Fruit fly (Drosophila melanogaster): Measurements from ENCODE around the gene Cbp80.
A peak's percentile ranks its signal among the peaks of the same experiment; 100 is the strongest.

Cbp80 gene

dm6 chrX:4666650-4667360 is 17.0 kb downstream of the Cbp80 start, which contains the start of gene CG3009 (continued):
- peak; percentile 35 for TF ChIP-seq CG7271 (tag; optimal IDR thresholded peaks at IDR 0.05)
- TF ChIP-seq danr (GFP tag; IDR thresholded peaks at IDR 0.05), result peak; percentile 95
- TF ChIP-seq ken (GFP tag; IDR thresholded peaks at IDR 0.05), result peak; percentile 96
- peak; percentile 24; the same call in 1 of the 2 replicates for TF ChIP-seq amos (GFP tag; IDR thresholded peaks at IDR 0.05; ENCODE audit: partially characterized antibody)
- TF ChIP-seq Fer2 (tag; optimal IDR thresholded peaks at IDR 0.05), result peak; percentile 95
- TF ChIP-seq CG8290 (GFP tag; optimal IDR thresholded peaks at IDR 0.05), result peak; percentile 90
- peak; percentile 78 to 98 for TF ChIP-seq CG8290 (tag; optimal IDR thresholded peaks at IDR 0.05)

- TF ChIP-seq fd96Cb (tag; optimal IDR thresholded peaks at IDR 0.05) (no peak), CG4404 (GFP tag; IDR thresholded peaks at IDR 0.05) (no peak), CG12744 (GFP tag; optimal IDR thresholded peaks at IDR 0.05) (no peak), Drgx (GFP tag; IDR thresholded peaks at IDR 0.05) (peak; percentile 32; the same call in 1 of the 2 replicates), crol (GFP tag; IDR thresholded peaks at IDR 0.05) (peak; percentile 71), CG16863 (GFP tag; optimal IDR thresholded peaks at IDR 0.05) (no peak), Stat92E (GFP tag; optimal IDR thresholded peaks at IDR 0.05) (no peak), gro (GFP tag; optimal IDR thresholded peaks at IDR 0.05) (peak; percentile 1), so (GFP tag; IDR thresholded peaks at IDR 0.05) (no peak), D (optimal IDR thresholded peaks at IDR 0.05) (no peak), D (GFP tag; optimal IDR thresholded peaks at IDR 0.05) (no peak), Rfx (GFP tag; IDR thresholded peaks at IDR 0.05) (peak; percentile 30; the same call in 1 of the 2 replicates), hkb (optimal IDR thresholded peaks at IDR 0.05) (no peak), hkb (GFP tag; IDR thresholded peaks at IDR 0.05) (0 out of 2 replicates have a peak, but pooled peaks have one; percentile 22), Side (GFP tag; optimal IDR thresholded peaks at IDR 0.05) (no peak), Pdp1 (GFP tag; optimal IDR thresholded peaks at IDR 0.05) (peak in 1 of 2 experiments; percentile 77), gt (GFP tag; IDR thresholded peaks at IDR 0.05) (no peak), CG9932 (GFP tag; IDR thresholded peaks at IDR 0.05) (0 out of 2 replicates have a peak, but pooled peaks have one; percentile 13), CG12769 (tag; optimal IDR thresholded peaks at IDR 0.05) (no peak), bcd (GFP tag; optimal IDR thresholded peaks at IDR 0.05) (no peak), CG31388 (GFP tag; optimal IDR thresholded peaks at IDR 0.05) (no peak), gcm (GFP tag; optimal IDR thresholded peaks at IDR 0.05) (peak; percentile 45), CG11456 (GFP tag; IDR thresholded peaks at IDR 0.05) (no peak), zf30C (GFP tag; optimal IDR thresholded peaks at IDR 0.05) (peak; percentile 17), CG30431 (GFP tag; optimal IDR thresholded peaks at IDR 0.05) (no peak), E2f2 (GFP tag; IDR thresholded peaks at IDR 0.05) (0 out of 2 replicates have a peak, but pooled peaks have one; percentile 7), CG11695 (GFP tag; IDR thresholded peaks at IDR 0.05) (0 out of 3 replicates have a peak, but pooled peaks have one; percentile 11), MESR4 (GFP tag; optimal IDR thresholded peaks at IDR 0.05) (no peak), gsb (GFP tag; IDR thresholded peaks at IDR 0.05) (no peak), BtbVII (GFP tag; optimal IDR thresholded peaks at IDR 0.05) (no peak), Antp (GFP tag; optimal IDR thresholded peaks at IDR 0.05) (peak; percentile 1), Sox100B (GFP tag; optimal IDR thresholded peaks at IDR 0.05) (no peak), CG7372 (GFP tag; IDR thresholded peaks at IDR 0.05) (no peak), chinmo (GFP tag; IDR thresholded peaks at IDR 0.05; ENCODE audit: partially characterized antibody) (0 out of 4 replicates have a peak, but pooled peaks have one; percentile 55), CG16815 (GFP tag; optimal IDR thresholded peaks at IDR 0.05) (no peak), row (GFP tag; IDR thresholded peaks at IDR 0.05) (peak; percentile 35; the same call in 2 of the 3 replicates), sd (tag; optimal IDR thresholded peaks at IDR 0.05) (peak; percentile 68), CG2120 (GFP tag; optimal IDR thresholded peaks at IDR 0.05) (peak; percentile 42), ind (GFP tag; optimal IDR thresholded peaks at IDR 0.05) (no peak), slbo (GFP tag; IDR thresholded peaks at IDR 0.05) (peak; percentile 36; the same call in 1 of the 2 replicates), ro (GFP tag; IDR thresholded peaks at IDR 0.05) (no peak), corto (GFP tag; optimal IDR thresholded peaks at IDR 0.05) (no peak)
Measured at dm6 chrX:4669438-4669837, 19.6 kb downstream of the Cbp80 start.
